Worm (Caenorhabditis elegans): ENCODE results near the gene clec-146.

DNA sequence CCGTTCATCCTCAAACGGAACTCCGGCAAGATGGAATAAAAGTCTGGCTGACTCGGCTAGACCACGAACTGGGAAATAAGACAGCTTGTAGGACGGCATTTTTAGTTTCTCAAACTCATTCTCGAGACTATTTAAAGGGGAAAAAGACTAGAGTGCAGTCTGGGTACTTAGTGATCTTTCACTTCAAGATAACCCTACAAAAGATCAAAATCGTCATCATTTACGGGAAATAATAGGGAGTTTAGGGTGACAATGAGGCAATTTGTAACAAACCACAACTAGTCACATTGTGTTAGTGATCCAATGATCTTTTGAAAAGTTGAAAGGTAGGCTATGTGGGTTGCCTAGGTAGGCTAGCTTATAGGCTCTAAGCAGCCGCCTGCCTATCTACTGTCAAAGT, 22.4 kb upstream of the clec-146 start, which contains the start of gene gst-14:
- TF ChIP-seq lin-26 (GFP tag; IDR thresholded peaks at IDR 0.05) = no peak
- no peak for TF ChIP-seq bed-2 (GFP tag; IDR thresholded peaks at IDR 0.05)
- no peak for TF ChIP-seq ccch-3 (GFP tag; optimal IDR thresholded peaks at IDR 0.05)
- TF ChIP-seq nhr-90 (tag; optimal IDR thresholded peaks at IDR 0.05) = no peak
- no peak for TF ChIP-seq nhr-120 (GFP tag; IDR thresholded peaks at IDR 0.05)
- no peak for TF ChIP-seq unc-62 (GFP tag; optimal IDR thresholded peaks at IDR 0.05)
- TF ChIP-seq hlh-12 (tag; optimal IDR thresholded peaks at IDR 0.05) = no peak
- no peak for TF ChIP-seq ceh-79 (tag; optimal IDR thresholded peaks at IDR 0.05)
